Fruit fly (Drosophila melanogaster) whole organism, embryonic: ENCODE results near the gene CG15740.
A peak's percentile ranks its signal among the peaks of the same experiment; 100 is the strongest.

Source experiments
- Atf6 ChIP-seq: fragments of 200-800 bp; sonication (Bioruptor generic); IDR thresholded peaks from 2 replicates; pipeline ENCODE4 v1.3.6; 2022; ENCODE audit warnings: missing biosample characterization, missing genetic modification characterization
- Bgb ChIP-seq: fragments of 200-800 bp; sonication (Bioruptor generic); IDR thresholded peaks from 2 replicates; pipeline ENCODE4 v1.3.6; 2022; ENCODE audit warnings: missing biosample characterization, missing genetic modification characterization; ENCODE audit not compliant: partially characterized antibody
- CG10209 ChIP-seq: fragments of 200-800 bp; sonication (Bioruptor generic); optimal IDR thresholded peaks from 3 replicates; lab custom pipeline; 2017; ENCODE audit warnings: missing biosample characterization, mild to moderate bottlenecking, missing genetic modification characterization, missing genetic modification reagents
- CG10654 ChIP-seq: fragments of 200-800 bp; sonication (Bioruptor generic); optimal IDR thresholded peaks from 2 replicates; lab custom pipeline; 2016; ENCODE audit warnings: missing biosample characterization, missing genetic modification characterization
- CG10959 ChIP-seq: fragments of 200-800 bp; sonication (Bioruptor generic); IDR thresholded peaks from 2 replicates; pipeline ENCODE4 v1.3.6; 2022; ENCODE audit warnings: missing biosample characterization, missing genetic modification characterization
- CG11093 ChIP-seq: fragments of 200-800 bp; sonication (Bioruptor generic); IDR thresholded peaks from 3 replicates; pipeline ENCODE4 v1.3.6; 2022; ENCODE audit warnings: missing biosample characterization, missing genetic modification characterization
- CG1233 ChIP-seq: fragments of 200-800 bp; sonication (Bioruptor generic); optimal IDR thresholded peaks from 4 replicates; lab custom pipeline; 2018; ENCODE audit warnings: missing biosample characterization, mild to moderate bottlenecking, missing genetic modification characterization
- CG12942 ChIP-seq: fragments of 200-800 bp; sonication (Bioruptor generic); optimal IDR thresholded peaks from 3 replicates; lab custom pipeline; 2016; ENCODE audit warnings: missing biosample characterization, missing genetic modification characterization
- CG13296 ChIP-seq: fragments of 200-800 bp; sonication (Bioruptor generic); optimal IDR thresholded peaks from 3 replicates; lab custom pipeline; 2018; ENCODE audit warnings: missing biosample characterization, mild to moderate bottlenecking, missing genetic modification characterization
- CG13624 ChIP-seq: fragments of 200-800 bp; sonication (Bioruptor generic); optimal IDR thresholded peaks from 2 replicates; lab custom pipeline; 2016; ENCODE audit warnings: missing biosample characterization, missing genetic modification characterization
- CG17328 ChIP-seq: fragments of 200-800 bp; sonication (Bioruptor generic); IDR thresholded peaks from 2 replicates; pipeline ENCODE4 v1.3.6; 2022; ENCODE audit warnings: missing biosample characterization, missing genetic modification characterization
- CG2678 ChIP-seq: fragments of 200-800 bp; sonication (Bioruptor generic); optimal IDR thresholded peaks from 3 replicates; lab custom pipeline; 2019; ENCODE audit warnings: missing biosample characterization, mild to moderate bottlenecking, missing genetic modification characterization, moderate library complexity
- CG42726 ChIP-seq: fragments of 200-800 bp; sonication (Bioruptor generic); IDR thresholded peaks from 2 replicates; pipeline ENCODE4 v1.3.6; 2022; ENCODE audit warnings: missing biosample characterization, missing genetic modification characterization; ENCODE audit not compliant: partially characterized antibody
- CG4854 ChIP-seq: fragments of 200-800 bp; sonication (Bioruptor generic); optimal IDR thresholded peaks from 2 replicates; lab custom pipeline; 2016; ENCODE audit warnings: missing biosample characterization, missing genetic modification characterization, inconsistent platforms
- CG6689 ChIP-seq: fragments of 200-800 bp; sonication (Bioruptor generic); IDR thresholded peaks from 2 replicates; pipeline ENCODE4 v1.3.6; 2022; ENCODE audit warnings: missing biosample characterization, missing genetic modification characterization
- CG6854 ChIP-seq: fragments of 200-800 bp; sonication (Bioruptor generic); optimal IDR thresholded peaks from 3 replicates; lab custom pipeline; 2017; ENCODE audit warnings: missing biosample characterization, mild to moderate bottlenecking, missing genetic modification characterization
- CG8359 ChIP-seq: fragments of 200-800 bp; sonication (Bioruptor generic); optimal IDR thresholded peaks from 2 replicates; lab custom pipeline; 2017; ENCODE audit warnings: missing biosample characterization, mild to moderate bottlenecking, missing genetic modification characterization, borderline replicate concordance
- CG8388 ChIP-seq: fragments of 200-800 bp; sonication (Bioruptor generic); optimal IDR thresholded peaks from 2 replicates; lab custom pipeline; 2019; ENCODE audit warnings: missing biosample characterization, mild to moderate bottlenecking, missing genetic modification characterization, moderate library complexity
- CG8478 ChIP-seq: fragments of >200 bp; optimal IDR thresholded peaks from 2 replicates; lab custom pipeline; 2018
- CkIIα-i1 ChIP-seq: fragments of 200-800 bp; sonication (Bioruptor generic); IDR thresholded peaks from 2 replicates; pipeline ENCODE4 v1.3.6; 2022; ENCODE audit warnings: missing biosample characterization, missing genetic modification characterization
- CrebB ChIP-seq: fragments of 200-800 bp; sonication (Bioruptor generic); optimal IDR thresholded peaks from 3 replicates; lab custom pipeline; 2018; ENCODE audit warnings: missing biosample characterization, mild to moderate bottlenecking, missing genetic modification characterization
- Dek ChIP-seq: fragments of 200-800 bp; sonication (Bioruptor generic); optimal IDR thresholded peaks from 3 replicates; lab custom pipeline; 2019; ENCODE audit warnings: missing biosample characterization, mild to moderate bottlenecking, missing genetic modification characterization, moderate library complexity
- Dp ChIP-seq: fragments of 200-800 bp; sonication (Bioruptor generic); optimal IDR thresholded peaks from 2 replicates; lab custom pipeline; 2018; ENCODE audit warnings: missing biosample characterization, mild to moderate bottlenecking, missing genetic modification characterization, moderate library complexity
- E2f2 ChIP-seq: fragments of 200-800 bp; sonication (Bioruptor generic); IDR thresholded peaks from 2 replicates; pipeline ENCODE4 v1.3.6; 2022; ENCODE audit warnings: missing biosample characterization, missing genetic modification characterization
- Gug ChIP-seq: fragments of 200-800 bp; sonication (Bioruptor generic); IDR thresholded peaks from 4 replicates; pipeline ENCODE4 v1.3.6; 2022; ENCODE audit warnings: missing biosample characterization, missing genetic modification characterization
- Hey ChIP-seq: fragments of 200-800 bp; sonication (Bioruptor generic); optimal IDR thresholded peaks from 3 replicates; lab custom pipeline; 2018; ENCODE audit warnings: missing biosample characterization, mild to moderate bottlenecking, missing genetic modification characterization
- HmgZ ChIP-seq: fragments of 200-800 bp; sonication (Bioruptor generic); optimal IDR thresholded peaks from 2 replicates; lab custom pipeline; 2018; ENCODE audit warnings: missing biosample characterization, mild to moderate bottlenecking, missing genetic modification characterization
- Hr3 ChIP-seq: fragments of 200-800 bp; sonication (Bioruptor generic); optimal IDR thresholded peaks from 3 replicates; lab custom pipeline; 2016; ENCODE audit warnings: missing biosample characterization, missing genetic modification characterization
- Lpt ChIP-seq: fragments of >200 bp; optimal IDR thresholded peaks from 2 replicates; lab custom pipeline; 2018; ENCODE audit warnings: missing biosample characterization, missing genetic modification characterization
- Max ChIP-seq: fragments of 200-800 bp; sonication (Bioruptor generic); optimal IDR thresholded peaks from 2 replicates; lab custom pipeline; 2016; ENCODE audit warnings: missing biosample characterization, mild to moderate bottlenecking, missing genetic modification characterization
- NC2β ChIP-seq: fragments of 200-800 bp; sonication (Bioruptor generic); optimal IDR thresholded peaks from 2 replicates; lab custom pipeline; 2016; ENCODE audit warnings: missing biosample characterization, missing genetic modification characterization
- Poxn ChIP-seq: fragments of 200-800 bp; sonication (Bioruptor generic); IDR thresholded peaks from 2 replicates; pipeline ENCODE4 v1.3.6; 2022; ENCODE audit warnings: missing biosample characterization, missing genetic modification characterization
- Tbp ChIP-seq: fragments of >200 bp; optimal IDR thresholded peaks from 2 replicates; lab custom pipeline; 2018; ENCODE audit warnings: missing biosample characterization, missing genetic modification characterization
- al ChIP-seq: fragments of 200-800 bp; sonication (Bioruptor generic); IDR thresholded peaks from 2 replicates; pipeline ENCODE4 v1.3.6; 2022; ENCODE audit warnings: missing biosample characterization, missing genetic modification characterization
- bcd ChIP-seq: fragments of 200-800 bp; sonication (Bioruptor generic); optimal IDR thresholded peaks from 2 replicates; lab custom pipeline; 2017; ENCODE audit warnings: missing biosample characterization, mild to moderate bottlenecking, missing genetic modification characterization
- chif ChIP-seq, 2 experiments: fragments of 200-800 bp; sonication (Bioruptor generic); optimal IDR thresholded peaks; 3 replicates each; lab custom pipeline; 2016; ENCODE audit warnings: missing biosample characterization in 2 of 2, missing genetic modification characterization in 2 of 2
- corto ChIP-seq: fragments of 200-800 bp; sonication (Bioruptor generic); optimal IDR thresholded peaks from 2 replicates; lab custom pipeline; 2016; ENCODE audit warnings: missing biosample characterization, mild to moderate bottlenecking, missing genetic modification characterization, moderate library complexity
- fd102C ChIP-seq: fragments of 200-800 bp; sonication (Bioruptor generic); optimal IDR thresholded peaks from 2 replicates; lab custom pipeline; 2018; ENCODE audit warnings: missing biosample characterization, mild to moderate bottlenecking, missing genetic modification characterization, moderate library complexity
- ftz-f1 ChIP-seq: fragments of 200-800 bp; sonication (Bioruptor generic); optimal IDR thresholded peaks from 2 replicates; lab custom pipeline; 2016; ENCODE audit warnings: missing biosample characterization, missing genetic modification characterization
- gem ChIP-seq: fragments of 200-800 bp; sonication (Bioruptor generic); optimal IDR thresholded peaks from 2 replicates; lab custom pipeline; 2019; ENCODE audit warnings: missing biosample characterization, mild to moderate bottlenecking, missing genetic modification characterization, moderate library complexity
- her ChIP-seq: fragments of 200-800 bp; sonication (Bioruptor generic); optimal IDR thresholded peaks from 2 replicates; lab custom pipeline; 2016; ENCODE audit warnings: missing biosample characterization, missing genetic modification characterization
- ken ChIP-seq: fragments of 200-800 bp; sonication (Bioruptor generic); IDR thresholded peaks from 3 replicates; pipeline ENCODE4 v1.3.6; 2022; ENCODE audit warnings: missing biosample characterization, missing genetic modification characterization
- otp ChIP-seq: fragments of 200-800 bp; sonication (Bioruptor generic); IDR thresholded peaks from 3 replicates; pipeline ENCODE4, ENCODE4 v1.3.6; 2022; ENCODE audit warnings: missing biosample characterization, missing genetic modification characterization
- p53 ChIP-seq: fragments of 200-800 bp; sonication (Bioruptor generic); optimal IDR thresholded peaks from 2 replicates; lab custom pipeline; 2016; ENCODE audit warnings: missing biosample characterization, missing genetic modification characterization
- pfk ChIP-seq: fragments of 200-800 bp; sonication (Bioruptor generic); optimal IDR thresholded peaks from 2 replicates; lab custom pipeline; 2018; ENCODE audit warnings: missing biosample characterization, mild to moderate bottlenecking, missing genetic modification characterization, moderate library complexity
- pnt ChIP-seq: fragments of 200-800 bp; sonication (Bioruptor generic); optimal IDR thresholded peaks from 3 replicates; lab custom pipeline; 2016; ENCODE audit warnings: missing biosample characterization, missing genetic modification characterization
- pros ChIP-seq: fragments of 200-800 bp; sonication (Bioruptor generic); optimal IDR thresholded peaks from 3 replicates; lab custom pipeline; 2019; ENCODE audit warnings: missing biosample characterization, mild to moderate bottlenecking, missing genetic modification characterization, moderate library complexity
- pum ChIP-seq: fragments of 200-800 bp; sonication (Bioruptor generic); optimal IDR thresholded peaks from 2 replicates; lab custom pipeline; 2016; ENCODE audit warnings: missing biosample characterization, missing genetic modification characterization
- wdn ChIP-seq: fragments of 200-800 bp; sonication (Bioruptor generic); IDR thresholded peaks from 2 replicates; pipeline ENCODE4 v1.3.6; 2022; ENCODE audit warnings: missing biosample characterization, missing genetic modification characterization

The CG15740 gene

dm6 chrX:11857522-11858438 lies 11.9 kb upstream of the CG15740 start (continued):
- TF ChIP-seq gem (tag; lab: Kevin White, UChicago), result peak; percentile 85
- TF ChIP-seq ftz-f1 (GFP tag; lab: Kevin White, UChicago), result peak; percentile 35
- TF ChIP-seq E2f2 (GFP tag; lab: Robert Waterston, UW), result peak; percentile 57; the same call in 1 of the 2 replicates
- TF ChIP-seq al, result 0 out of 2 replicates have a peak, but pooled peaks have one; percentile 30
- peak; percentile 82 for TF ChIP-seq pum (GFP tag; lab: Kevin White, UChicago)
- no peak for TF ChIP-seq Dp (GFP tag; lab: Kevin White, UChicago)
- TF ChIP-seq Hr3 (GFP tag; lab: Kevin White, UChicago), result peak; percentile 22
- peak; percentile 71 for TF ChIP-seq CG8388
- TF ChIP-seq corto (GFP tag; lab: Kevin White, UChicago), result peak; percentile 41
- TF ChIP-seq ken (GFP tag; lab: Robert Waterston, UW), result peak; percentile 68; the same call in 1 of the 3 replicates
- TF ChIP-seq CG8478 (lab: Kevin White, UChicago), result no peak
- TF ChIP-seq CG13296 (GFP tag; lab: Kevin White, UChicago), result peak; percentile 27
- peak; percentile 89 for TF ChIP-seq CG1233 (GFP tag; lab: Kevin White, UChicago)
- TF ChIP-seq Gug, result peak; percentile 70; the same call in 3 of the 4 replicates
- TF ChIP-seq HmgZ, result peak; percentile 34
- no peak for TF ChIP-seq fd102C (GFP tag; lab: Kevin White, UChicago)
- no peak for TF ChIP-seq pfk (GFP tag; lab: Kevin White, UChicago)
- TF ChIP-seq wdn (GFP tag; lab: Robert Waterston, UW), result no peak
- TF ChIP-seq CG11093 (GFP tag; lab: Robert Waterston, UW), result peak; percentile 77
- TF ChIP-seq CG10959 (GFP tag; lab: Robert Waterston, UW), result peak; percentile 54; the same call in 1 of the 2 replicates
- TF ChIP-seq CG17328 (GFP tag; lab: Robert Waterston, UW), result peak; percentile 72
- TF ChIP-seq Max, result peak; percentile 41
- no peak for TF ChIP-seq Bgb (GFP tag; lab: Robert Waterston, UW)
- TF ChIP-seq CrebB (tag; lab: Kevin White, UChicago), result peak; percentile 11
- no peak for TF ChIP-seq her
- TF ChIP-seq CG6854 (GFP tag; lab: Kevin White, UChicago), result no peak
- TF ChIP-seq CG8359 (GFP tag; lab: Kevin White, UChicago), result peak; percentile 71
- no peak for TF ChIP-seq p53 (GFP tag; lab: Kevin White, UChicago)
- TF ChIP-seq CG6689 (GFP tag; lab: Robert Waterston, UW), result peak; percentile 87
- peak; percentile 11 for TF ChIP-seq CG4854
- TF ChIP-seq Tbp (GFP tag; lab: Kevin White, UChicago), result no peak
- TF ChIP-seq CG12942 (GFP tag; lab: Kevin White, UChicago), result peak; percentile 46
- TF ChIP-seq CkIIα-i1 (GFP tag; lab: Robert Waterston, UW), result no peak
- TF ChIP-seq CG2678 (tag; lab: Kevin White, UChicago), result peak; percentile 86
- peak; percentile 64 for TF ChIP-seq bcd
- peak; percentile 51 for TF ChIP-seq CG13624
- peak; percentile 90 for TF ChIP-seq otp (GFP tag; lab: Robert Waterston, UW)
- no peak for TF ChIP-seq Hey (tag; lab: Kevin White, UChicago)
- no peak for TF ChIP-seq pros (GFP tag; lab: Kevin White, UChicago)
- peak; percentile 39 to 57 for TF ChIP-seq chif (GFP tag; optimal IDR thresholded peaks at IDR 0.05; lab: Kevin White, UChicago)
- TF ChIP-seq CG42726 (GFP tag; lab: Robert Waterston, UW), result no peak
- peak; percentile 81 for TF ChIP-seq pnt (GFP tag; lab: Kevin White, UChicago)
- peak; percentile 51 for TF ChIP-seq NC2β (GFP tag; lab: Kevin White, UChicago)
- TF ChIP-seq CG10209 (GFP tag; lab: Kevin White, UChicago), result peak; percentile 56
- TF ChIP-seq Atf6, result peak; percentile 20; the same call in 1 of the 2 replicates
- peak; percentile 34 for TF ChIP-seq CG10654
- no peak for TF ChIP-seq Lpt (GFP tag; lab: Kevin White, UChicago)
- TF ChIP-seq Poxn (GFP tag; lab: Robert Waterston, UW), result no peak
- TF ChIP-seq Dek (tag; lab: Kevin White, UChicago), result peak; percentile 43
